Fruit fly (Drosophila melanogaster): ENCODE results near the gene CG12708.

Gene CG12708

DNA sequence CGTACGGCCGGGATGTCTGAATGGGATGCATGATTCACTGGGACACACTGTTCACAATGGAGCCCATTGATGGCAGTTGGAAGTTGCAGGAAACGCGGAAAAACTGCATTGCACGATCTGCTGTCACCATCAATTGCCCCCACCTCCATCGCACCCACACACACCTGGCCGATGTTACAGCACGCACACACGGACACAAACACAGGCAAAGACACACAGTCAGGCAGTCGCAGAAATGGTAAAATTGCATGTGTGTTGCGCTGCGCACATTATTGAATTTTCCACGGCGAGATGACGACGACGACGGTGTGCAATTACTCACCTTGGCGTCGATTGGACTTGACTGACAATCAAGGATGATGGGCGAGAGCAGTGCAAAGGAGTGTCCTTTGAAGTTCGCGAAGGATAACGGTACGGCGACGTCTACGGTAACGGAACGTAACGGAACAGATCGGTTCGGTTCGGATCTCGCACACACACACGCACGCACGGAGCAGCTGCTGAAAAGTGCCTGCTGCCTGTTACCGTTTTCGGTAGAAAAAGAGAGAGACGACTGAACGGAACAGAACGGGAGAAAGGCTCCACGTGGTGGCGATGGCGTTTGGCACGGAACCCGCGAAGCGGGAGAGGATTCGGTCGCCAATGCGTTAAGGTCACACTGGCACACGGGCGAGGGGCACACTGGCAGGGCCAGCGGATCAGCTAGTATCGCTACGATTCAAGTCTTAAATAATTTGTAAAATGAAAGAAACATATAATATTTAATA lies 34.9 kb downstream of the CG12708 start, which contains the start of the genes CG9281 and CG15601 (continued):
- TF ChIP-seq fd96Cb (tag; optimal IDR thresholded peaks at IDR 0.05) = no peak
- no peak for TF ChIP-seq CG30403 (GFP tag; optimal IDR thresholded peaks at IDR 0.05)
- no peak for TF ChIP-seq CG16863 (GFP tag; optimal IDR thresholded peaks at IDR 0.05)
- TF ChIP-seq CG11456 (GFP tag; IDR thresholded peaks at IDR 0.05) = 0 out of 3 replicates have a peak, but pooled peaks have one; percentile 24
- no peak for TF ChIP-seq CG12071 (GFP tag; optimal IDR thresholded peaks at IDR 0.05)
- TF ChIP-seq HLH4C (GFP tag; IDR thresholded peaks at IDR 0.05; ENCODE audit: partially characterized antibody) = no peak
- no peak for TF ChIP-seq shn (GFP tag; optimal IDR thresholded peaks at IDR 0.05)
- TF ChIP-seq ci (GFP tag; IDR thresholded peaks at IDR 0.05) = peak; percentile 61; the same call in 1 of the 3 replicates
- TF ChIP-seq gsb (GFP tag; IDR thresholded peaks at IDR 0.05) = no peak
- TF ChIP-seq Scr (GFP tag; IDR thresholded peaks at IDR 0.05; ENCODE audit: partially characterized antibody) = peak; percentile 10; the same call in 1 of the 2 replicates
- TF ChIP-seq hth (optimal IDR thresholded peaks at IDR 0.05) = no peak
- no peak for TF ChIP-seq Fer3 (tag; optimal IDR thresholded peaks at IDR 0.05)
- TF ChIP-seq bcd (GFP tag; optimal IDR thresholded peaks at IDR 0.05) = no peak
- no peak for TF ChIP-seq CG9876 (GFP tag; optimal IDR thresholded peaks at IDR 0.05)
- TF ChIP-seq salm (tag; optimal IDR thresholded peaks at IDR 0.05) = no peak
- peak; percentile 87 for TF ChIP-seq CG17385 (GFP tag; optimal IDR thresholded peaks at IDR 0.05)
- TF ChIP-seq Trl (optimal IDR thresholded peaks at IDR 0.05) = no peak
- no peak for TF ChIP-seq Trl (GFP tag; optimal IDR thresholded peaks at IDR 0.05)
- TF ChIP-seq CG32767 (GFP tag; IDR thresholded peaks at IDR 0.05) = no peak
- no peak for TF ChIP-seq run (tag; optimal IDR thresholded peaks at IDR 0.05)
- TF ChIP-seq Lpt (GFP tag; optimal IDR thresholded peaks at IDR 0.05) = no peak
- TF ChIP-seq MESR4 (GFP tag; optimal IDR thresholded peaks at IDR 0.05) = peak; percentile 77
- no peak for TF ChIP-seq wek (GFP tag; optimal IDR thresholded peaks at IDR 0.05)
- no peak for TF ChIP-seq CG14667 (GFP tag; IDR thresholded peaks at IDR 0.05)
- peak; percentile 37; the same call in 1 of the 2 replicates for TF ChIP-seq CG3847 (GFP tag; IDR thresholded peaks at IDR 0.05)
- TF ChIP-seq lmd (GFP tag; IDR thresholded peaks at IDR 0.05) = no peak
- no peak for TF ChIP-seq ewg (GFP tag; optimal IDR thresholded peaks at IDR 0.05)
- no peak for TF ChIP-seq CG3838 (GFP tag; optimal IDR thresholded peaks at IDR 0.05)
- no peak for TF ChIP-seq odd (GFP tag; optimal IDR thresholded peaks at IDR 0.05)
- no peak for TF ChIP-seq ind (GFP tag; optimal IDR thresholded peaks at IDR 0.05)
- peak; percentile 48 for TF ChIP-seq trem (tag; optimal IDR thresholded peaks at IDR 0.05)
- no peak for TF ChIP-seq H15 (GFP tag; IDR thresholded peaks at IDR 0.05)
- TF ChIP-seq CG33557 (GFP tag; optimal IDR thresholded peaks at IDR 0.05) = no peak
- TF ChIP-seq Hey (tag; optimal IDR thresholded peaks at IDR 0.05) = no peak
- TF ChIP-seq TFAM (GFP tag; optimal IDR thresholded peaks at IDR 0.05) = no peak
- TF ChIP-seq CG16813 (GFP tag; IDR thresholded peaks at IDR 0.05; ENCODE audit: partially characterized antibody) = peak; percentile 35; the same call in 1 of the 3 replicates
- TF ChIP-seq Drgx (GFP tag; IDR thresholded peaks at IDR 0.05) = no peak
- no peak for TF ChIP-seq CG31224 (GFP tag; IDR thresholded peaks at IDR 0.05)
- no peak for TF ChIP-seq CG2712 (tag; optimal IDR thresholded peaks at IDR 0.05)
- TF ChIP-seq zen2 (GFP tag; IDR thresholded peaks at IDR 0.05; ENCODE audit: partially characterized antibody) = no peak
- peak; percentile 70 for TF ChIP-seq pzg (GFP tag; optimal IDR thresholded peaks at IDR 0.05)
- TF ChIP-seq CG11723 (GFP tag; optimal IDR thresholded peaks at IDR 0.05) = no peak
- TF ChIP-seq CG17186 (GFP tag; optimal IDR thresholded peaks at IDR 0.05) = no peak
- TF ChIP-seq mld (GFP tag; IDR thresholded peaks at IDR 0.05; ENCODE audit: partially characterized antibody) = no peak
- no peak for TF ChIP-seq cato (GFP tag; optimal IDR thresholded peaks at IDR 0.05; ENCODE audit: borderline replicate concordance)
- no peak for TF ChIP-seq Doc2 (GFP tag; IDR thresholded peaks at IDR 0.05)
- TF ChIP-seq Hr51 (GFP tag; optimal IDR thresholded peaks at IDR 0.05) = no peak
- no peak for TF ChIP-seq CG14014 (GFP tag; IDR thresholded peaks at IDR 0.05)
- peak; percentile 32 for TF ChIP-seq Ets65A (GFP tag)
- peak; percentile 86 for TF ChIP-seq onecut (GFP tag; IDR thresholded peaks at IDR 0.05)
